Fruit fly (Drosophila melanogaster) whole organism: ENCODE results near the gene CREG.

ENCODE experiments used
- pan ChIP-seq: fragments of >200 bp; optimal IDR thresholded peaks from 2 replicates; lab custom pipeline; 2017
- psq ChIP-seq: fragments of >200 bp; optimal IDR thresholded peaks from 2 replicates; lab custom pipeline; 2017

DNA sequence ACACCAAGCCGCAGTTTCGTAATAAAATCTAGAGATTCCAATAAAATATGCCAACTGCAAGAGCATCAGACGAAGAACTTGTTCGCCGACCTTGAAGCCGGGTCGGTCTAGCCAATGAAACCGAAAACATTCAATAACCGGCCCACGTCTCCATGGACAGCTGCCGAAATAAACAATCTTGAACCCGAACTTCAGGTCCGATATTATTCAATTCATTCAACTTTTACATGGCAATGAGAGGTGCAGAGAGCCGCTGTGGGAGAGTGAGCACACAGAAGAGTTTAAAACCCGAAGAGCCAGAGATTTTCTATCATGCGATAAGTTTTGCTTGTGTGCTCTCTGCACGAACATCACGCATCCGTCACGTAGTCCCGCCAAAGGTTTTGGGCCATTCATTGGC is 16.9 kb downstream of the CREG start:
- TF ChIP-seq pan (lab: Kevin White, UChicago), result no peak
- TF ChIP-seq psq (lab: Kevin White, UChicago), result no peak
